Worm (Caenorhabditis elegans): Measurements from ENCODE around the gene C44H9.4.

The C44H9.4 gene

ce11 chrV:12811810-12812209, 23.7 kb upstream of the C44H9.4 start:
- TF ChIP-seq scrt-1 (GFP tag; IDR thresholded peaks at IDR 0.05), result no peak
- no peak for TF ChIP-seq hmbx-1 (tag; optimal IDR thresholded peaks at IDR 0.05)
- TF ChIP-seq tbx-11 (GFP tag; IDR thresholded peaks at IDR 0.05), result no peak
- no peak for TF ChIP-seq hmg-4 (GFP tag; optimal IDR thresholded peaks at IDR 0.05)
- TF ChIP-seq B0310.2 (tag; optimal IDR thresholded peaks at IDR 0.05), result no peak
- TF ChIP-seq pes-1 (GFP tag; IDR thresholded peaks at IDR 0.05), result no peak
- TF ChIP-seq ets-7 (tag; optimal IDR thresholded peaks at IDR 0.05), result no peak
- TF ChIP-seq flt-1 (GFP tag; IDR thresholded peaks at IDR 0.05), result no peak
- no peak for TF ChIP-seq tbx-37 (GFP tag; conservative IDR thresholded peaks at IDR 0.05)
- TF ChIP-seq aly-1 (tag; optimal IDR thresholded peaks at IDR 0.05), result no peak
- TF ChIP-seq sea-1 (GFP tag; conservative IDR thresholded peaks at IDR 0.05), result no peak
- no peak for TF ChIP-seq ceh-36 (tag; optimal IDR thresholded peaks at IDR 0.05)
- TF ChIP-seq ceh-13 (GFP tag; optimal IDR thresholded peaks at IDR 0.05), result no peak
- no peak for TF ChIP-seq F13C5.2 (tag; optimal IDR thresholded peaks at IDR 0.05)
- TF ChIP-seq tra-4 (tag; optimal IDR thresholded peaks at IDR 0.05), result no peak
- no peak for TF ChIP-seq ama-1 (optimal IDR thresholded peaks at IDR 0.05)
- TF ChIP-seq hnd-1 (tag; optimal IDR thresholded peaks at IDR 0.05), result no peak

- TF ChIP-seq hnd-1 (tag; optimal IDR thresholded peaks at IDR 0.05), result no peak
- no peak for TF ChIP-seq hmg-4 (GFP tag; optimal IDR thresholded peaks at IDR 0.05)
- no peak for TF ChIP-seq pes-1 (GFP tag; IDR thresholded peaks at IDR 0.05)
- no peak for TF ChIP-seq ceh-36 (tag; optimal IDR thresholded peaks at IDR 0.05)
- TF ChIP-seq tbx-37 (GFP tag; conservative IDR thresholded peaks at IDR 0.05), result no peak
- TF ChIP-seq ceh-13 (GFP tag; optimal IDR thresholded peaks at IDR 0.05), result no peak
- no peak for TF ChIP-seq sea-1 (GFP tag; conservative IDR thresholded peaks at IDR 0.05)
- no peak for TF ChIP-seq F13C5.2 (tag; optimal IDR thresholded peaks at IDR 0.05)
- no peak for TF ChIP-seq scrt-1 (GFP tag; IDR thresholded peaks at IDR 0.05)
- TF ChIP-seq tbx-11 (GFP tag; IDR thresholded peaks at IDR 0.05), result no peak
- no peak for TF ChIP-seq ets-7 (tag; optimal IDR thresholded peaks at IDR 0.05)
- no peak for TF ChIP-seq tra-4 (tag; optimal IDR thresholded peaks at IDR 0.05)
- TF ChIP-seq hmbx-1 (tag; optimal IDR thresholded peaks at IDR 0.05), result no peak
- TF ChIP-seq aly-1 (tag; optimal IDR thresholded peaks at IDR 0.05), result no peak
Measured at ce11 chrV:12814022-12814421, 21.5 kb upstream of the C44H9.4 start, which contains the start of gene ZC443.3. Gene ZC443.3, minus strand, starts transcription at chrV:12814122.

ce11 chrV:12814481-12814882, 21.0 kb upstream of the C44H9.4 start:
- no peak for TF ChIP-seq ama-1 (optimal IDR thresholded peaks at IDR 0.05)
- TF ChIP-seq tra-4 (tag; optimal IDR thresholded peaks at IDR 0.05), result no peak
- peak; percentile 52 for TF ChIP-seq hmg-4 (GFP tag; optimal IDR thresholded peaks at IDR 0.05)
- no peak for TF ChIP-seq tbx-11 (GFP tag; IDR thresholded peaks at IDR 0.05)
- TF ChIP-seq hmbx-1 (tag; optimal IDR thresholded peaks at IDR 0.05), result no peak
- TF ChIP-seq aly-1 (tag; optimal IDR thresholded peaks at IDR 0.05), result peak; percentile 10
- TF ChIP-seq ceh-13 (GFP tag; optimal IDR thresholded peaks at IDR 0.05), result no peak
- peak; percentile 2 for TF ChIP-seq F13C5.2 (tag; optimal IDR thresholded peaks at IDR 0.05)

- TF ChIP-seq tbx-37 (GFP tag; conservative IDR thresholded peaks at IDR 0.05) (no peak), ceh-13 (GFP tag; optimal IDR thresholded peaks at IDR 0.05) (no peak), hnd-1 (tag; optimal IDR thresholded peaks at IDR 0.05) (no peak), pes-1 (GFP tag; IDR thresholded peaks at IDR 0.05) (no peak), scrt-1 (GFP tag; IDR thresholded peaks at IDR 0.05) (no peak), tbx-11 (GFP tag; IDR thresholded peaks at IDR 0.05) (no peak)
Measured at ce11 chrV:12815386-12815785, 20.1 kb upstream of the C44H9.4 start.

- TF ChIP-seq hnd-1 (tag; optimal IDR thresholded peaks at IDR 0.05) (no peak), B0310.2 (tag; optimal IDR thresholded peaks at IDR 0.05) (no peak), sea-1 (GFP tag; conservative IDR thresholded peaks at IDR 0.05) (no peak)
Measured at ce11 chrV:12816672-12817071, 18.8 kb upstream of the C44H9.4 start.

- TF ChIP-seq tbx-37 (GFP tag; conservative IDR thresholded peaks at IDR 0.05) (no peak), ets-7 (tag; optimal IDR thresholded peaks at IDR 0.05) (no peak), hmg-4 (GFP tag; optimal IDR thresholded peaks at IDR 0.05) (no peak), flt-1 (GFP tag; IDR thresholded peaks at IDR 0.05) (no peak)
Measured at ce11 chrV:12818486-12818885, 17.0 kb upstream of the C44H9.4 start.

- no peak for TF ChIP-seq tbx-37 (GFP tag; conservative IDR thresholded peaks at IDR 0.05)
- no peak for TF ChIP-seq hmg-4 (GFP tag; optimal IDR thresholded peaks at IDR 0.05)
- TF ChIP-seq flt-1 (GFP tag; IDR thresholded peaks at IDR 0.05), result no peak
- TF ChIP-seq sea-1 (GFP tag; conservative IDR thresholded peaks at IDR 0.05), result no peak
- no peak for TF ChIP-seq B0310.2 (tag; optimal IDR thresholded peaks at IDR 0.05)
- TF ChIP-seq ama-1 (optimal IDR thresholded peaks at IDR 0.05), result no peak
- no peak for TF ChIP-seq scrt-1 (GFP tag; IDR thresholded peaks at IDR 0.05)
- no peak for TF ChIP-seq tra-4 (tag; optimal IDR thresholded peaks at IDR 0.05)
- TF ChIP-seq ceh-36 (tag; optimal IDR thresholded peaks at IDR 0.05), result no peak
- no peak for TF ChIP-seq aly-1 (tag; optimal IDR thresholded peaks at IDR 0.05)
- no peak for TF ChIP-seq tbx-11 (GFP tag; IDR thresholded peaks at IDR 0.05)
- TF ChIP-seq hmbx-1 (tag; optimal IDR thresholded peaks at IDR 0.05), result no peak
- TF ChIP-seq F13C5.2 (tag; optimal IDR thresholded peaks at IDR 0.05), result no peak
- no peak for TF ChIP-seq ets-7 (tag; optimal IDR thresholded peaks at IDR 0.05)
- TF ChIP-seq hnd-1 (tag; optimal IDR thresholded peaks at IDR 0.05), result no peak
Measured at ce11 chrV:12819155-12819554, 16.3 kb upstream of the C44H9.4 start.

- no peak for TF ChIP-seq F13C5.2 (tag; optimal IDR thresholded peaks at IDR 0.05)
- TF ChIP-seq aly-1 (tag; optimal IDR thresholded peaks at IDR 0.05), result no peak
- no peak for TF ChIP-seq tra-4 (tag; optimal IDR thresholded peaks at IDR 0.05)
- no peak for TF ChIP-seq hnd-1 (tag; optimal IDR thresholded peaks at IDR 0.05)
- no peak for TF ChIP-seq sea-1 (GFP tag; conservative IDR thresholded peaks at IDR 0.05)
- TF ChIP-seq ceh-13 (GFP tag; optimal IDR thresholded peaks at IDR 0.05), result no peak
- TF ChIP-seq tbx-37 (GFP tag; conservative IDR thresholded peaks at IDR 0.05), result no peak
- TF ChIP-seq ets-7 (tag; optimal IDR thresholded peaks at IDR 0.05), result no peak
- TF ChIP-seq flt-1 (GFP tag; IDR thresholded peaks at IDR 0.05), result no peak
- no peak for TF ChIP-seq hmg-4 (GFP tag; optimal IDR thresholded peaks at IDR 0.05)
- no peak for TF ChIP-seq pes-1 (GFP tag; IDR thresholded peaks at IDR 0.05)
- TF ChIP-seq B0310.2 (tag; optimal IDR thresholded peaks at IDR 0.05), result no peak
- no peak for TF ChIP-seq tbx-11 (GFP tag; IDR thresholded peaks at IDR 0.05)
- no peak for TF ChIP-seq ama-1 (optimal IDR thresholded peaks at IDR 0.05)
- no peak for TF ChIP-seq ceh-36 (tag; optimal IDR thresholded peaks at IDR 0.05)
- TF ChIP-seq hmbx-1 (tag; optimal IDR thresholded peaks at IDR 0.05), result no peak
- no peak for TF ChIP-seq scrt-1 (GFP tag; IDR thresholded peaks at IDR 0.05)
Measured at ce11 chrV:12819792-12820453, 15.6 kb upstream of the C44H9.4 start, which contains the start of the genes ZC443.4 and ugt-18. Gene ZC443.4, minus strand, starts transcription at chrV:12819886. Gene ugt-18, plus strand, starts transcription at chrV:12820260.
